Worm (Caenorhabditis elegans) whole organism, young adult: ENCODE data around the gene C54D10.9.

Experiments used
- B0019.2 ChIP-seq: fragments of 200-800 bp; sonication (Bioruptor generic); conservative IDR thresholded peaks from 2 replicates; pipeline ENCODE4 v1.3.6; 2022; ENCODE audit warnings: missing genetic modification reagents, missing genetic modification characterization, missing compliant biosample characterization
- D2030.7 ChIP-seq: fragments of 200-800 bp; sonication (Bioruptor generic); IDR thresholded peaks from 2 replicates; pipeline ENCODE4 v1.3.6; 2022; ENCODE audit warnings: missing genetic modification reagents, missing genetic modification characterization, missing compliant biosample characterization
- F23B12.7 ChIP-seq: sonication (generic microtip); optimal IDR thresholded peaks from 2 replicates; lab custom pipeline; 2017; ENCODE audit warnings: missing genetic modification characterization, mild to moderate bottlenecking, missing compliant biosample characterization, antibody characterized with exemption, moderate library complexity; ENCODE audit not compliant: insufficient read depth
- F39B2.1 ChIP-seq: fragments of 200-800 bp; sonication (Bioruptor generic); IDR thresholded peaks from 2 replicates; pipeline ENCODE4 v1.3.6; 2022; ENCODE audit warnings: missing genetic modification reagents, missing genetic modification characterization, missing compliant biosample characterization
- F49E8.2 ChIP-seq: sonication (generic microtip); optimal IDR thresholded peaks from 3 replicates; lab custom pipeline; 2017; ENCODE audit warnings: missing genetic modification characterization, mild to moderate bottlenecking, missing compliant biosample characterization, antibody characterized with exemption, moderate library complexity; ENCODE audit not compliant: insufficient read depth
- F52B5.7 ChIP-seq: sonication (generic microtip); optimal IDR thresholded peaks from 2 replicates; lab custom pipeline; 2016; ENCODE audit warnings: mild to moderate bottlenecking, missing genetic modification characterization, missing compliant biosample characterization
- T26A5.8 ChIP-seq: sonication (generic microtip); optimal IDR thresholded peaks from 2 replicates; lab custom pipeline; 2016; ENCODE audit warnings: missing genetic modification characterization, missing compliant biosample characterization
- aptf-3 ChIP-seq: fragments of 200-800 bp; sonication (Bioruptor generic); IDR thresholded peaks from 2 replicates; pipeline ENCODE4 v1.3.6; 2022; ENCODE audit warnings: missing genetic modification characterization, missing compliant biosample characterization
- atf-7 ChIP-seq: sonication (generic microtip); optimal IDR thresholded peaks from 2 replicates; lab custom pipeline; 2017; ENCODE audit warnings: mild to moderate bottlenecking, missing genetic modification characterization, missing compliant biosample characterization
- athp-1 ChIP-seq: sonication (generic microtip); optimal IDR thresholded peaks from 2 replicates; lab custom pipeline; 2017; ENCODE audit warnings: mild to moderate bottlenecking, missing genetic modification characterization, missing compliant biosample characterization
- attf-3 ChIP-seq: fragments of 200-800 bp; sonication (Bioruptor generic); conservative IDR thresholded peaks from 2 replicates; pipeline ENCODE4 v1.3.6; 2022; ENCODE audit warnings: missing genetic modification reagents, missing genetic modification characterization, missing compliant biosample characterization
- bed-2 ChIP-seq: fragments of 200-800 bp; sonication (Bioruptor generic); IDR thresholded peaks from 2 replicates; pipeline ENCODE4 v1.3.6; 2022; ENCODE audit warnings: missing genetic modification reagents, missing genetic modification characterization, missing compliant biosample characterization
- cebp-1 ChIP-seq, 2 experiments: fragments of 200-800 bp in 1 of 2; sonication (Bioruptor generic) in 1 of 2; sonication (generic microtip) in 1 of 2; IDR thresholded peaks in 1 of 2; optimal IDR thresholded peaks in 1 of 2; 2 replicates each; pipeline versions ENCODE4 v1.3.6 to Lab custom; 2017 to 2022; ENCODE audit warnings: missing compliant biosample characterization in 2 of 2, missing genetic modification characterization in 2 of 2, mild to moderate bottlenecking in 1 of 2, missing genetic modification reagents in 1 of 2, moderate library complexity in 1 of 2
- ceh-40 ChIP-seq: fragments of 200-800 bp; sonication (Bioruptor generic); IDR thresholded peaks from 2 replicates; pipeline ENCODE4 v1.3.6; 2022; ENCODE audit warnings: missing genetic modification characterization, missing compliant biosample characterization
- chd-7 ChIP-seq: sonication (generic microtip); optimal IDR thresholded peaks from 2 replicates; lab custom pipeline; 2016; ENCODE audit warnings: mild to moderate bottlenecking, missing genetic modification characterization, moderate library complexity, missing compliant biosample characterization
- dpl-1 ChIP-seq: fragments of 150-350 bp; optimal IDR thresholded peaks from 2 replicates; lab custom pipeline; 2014; ENCODE audit warnings: missing biosample characterization, missing genetic modification reagents, missing genetic modification characterization
- egl-18 ChIP-seq: fragments of 200-800 bp; sonication (Bioruptor generic); IDR thresholded peaks from 2 replicates; pipeline ENCODE4 v1.3.6; 2022; ENCODE audit warnings: missing genetic modification reagents, missing genetic modification characterization, missing compliant biosample characterization
- fkh-3 ChIP-seq: sonication (generic microtip); optimal IDR thresholded peaks from 2 replicates; lab custom pipeline; 2016; ENCODE audit warnings: mild to moderate bottlenecking, missing genetic modification characterization, missing compliant biosample characterization
- him-1 ChIP-seq: sonication (generic microtip); optimal IDR thresholded peaks from 2 replicates; lab custom pipeline; 2016; ENCODE audit warnings: missing genotype, missing genetic modification reagents, missing genetic modification characterization, missing compliant biosample characterization
- hlh-26 ChIP-seq: fragments of 200-800 bp; sonication (Bioruptor generic); conservative IDR thresholded peaks from 2 replicates; pipeline ENCODE4 v1.3.6; 2022; ENCODE audit warnings: missing genetic modification reagents, missing genetic modification characterization, missing compliant biosample characterization
- hmg-20 ChIP-seq: fragments of 200-800 bp; sonication (Bioruptor generic); IDR thresholded peaks from 2 replicates; pipeline ENCODE4 v1.3.6; 2022; ENCODE audit warnings: missing genetic modification reagents, missing genetic modification characterization, missing compliant biosample characterization
- hrde-1 ChIP-seq: sonication (generic microtip); optimal IDR thresholded peaks from 2 replicates; lab custom pipeline; 2016; ENCODE audit warnings: missing genetic modification characterization, mild to moderate bottlenecking, missing compliant biosample characterization, moderate library complexity, missing genotype, missing genetic modification reagents, borderline replicate concordance
- lag-1 ChIP-seq: fragments of 200-800 bp; sonication (Bioruptor generic); IDR thresholded peaks from 2 replicates; pipeline ENCODE4 v1.3.6; 2022; ENCODE audit warnings: missing genetic modification reagents, missing genetic modification characterization, missing compliant biosample characterization
- let-607 ChIP-seq, 2 experiments: fragments of 200-800 bp in 1 of 2; sonication (Bioruptor generic) in 1 of 2; sonication (generic microtip) in 1 of 2; optimal IDR thresholded peaks; 2 replicates each; lab custom pipeline; 2016 to 2018; ENCODE audit warnings: mild to moderate bottlenecking in 2 of 2, missing compliant biosample characterization in 2 of 2, missing genetic modification characterization in 2 of 2, moderate library complexity in 2 of 2, missing genotype in 1 of 2
- lin-26 ChIP-seq: fragments of 200-800 bp; sonication (Bioruptor generic); IDR thresholded peaks from 2 replicates; pipeline ENCODE4 v1.3.6; 2022; ENCODE audit warnings: missing genetic modification reagents, missing genetic modification characterization, missing compliant biosample characterization
- lir-1 ChIP-seq: fragments of 200-800 bp; sonication (Bioruptor generic); conservative IDR thresholded peaks from 2 replicates; pipeline ENCODE4 v1.3.6; 2022; ENCODE audit warnings: missing genetic modification reagents, missing genetic modification characterization, missing compliant biosample characterization
- madf-8 ChIP-seq: fragments of 200-800 bp; sonication (Bioruptor generic); conservative IDR thresholded peaks from 2 replicates; pipeline ENCODE4 v1.3.6; 2022; ENCODE audit warnings: missing genetic modification reagents, missing genetic modification characterization, missing compliant biosample characterization
- mcd-1 ChIP-seq: fragments of 200-800 bp; sonication (Bioruptor generic); IDR thresholded peaks from 2 replicates; pipeline ENCODE4 v1.3.6; 2022; ENCODE audit warnings: missing genetic modification reagents, missing genetic modification characterization, missing compliant biosample characterization
- nfya-2 ChIP-seq: fragments of 200-800 bp; sonication (Bioruptor generic); IDR thresholded peaks from 2 replicates; pipeline ENCODE4 v1.3.6; 2022; ENCODE audit warnings: missing genetic modification reagents, missing genetic modification characterization, missing compliant biosample characterization
- nhr-120 ChIP-seq: fragments of 200-800 bp; sonication (Bioruptor generic); IDR thresholded peaks from 2 replicates; pipeline ENCODE4 v1.3.6; 2022; ENCODE audit warnings: missing genetic modification characterization, missing compliant biosample characterization
- nhr-27 ChIP-seq: fragments of 200-800 bp; sonication (Bioruptor generic); optimal IDR thresholded peaks from 2 replicates; lab custom pipeline; 2018; ENCODE audit warnings: mild to moderate bottlenecking, missing genetic modification characterization, moderate library complexity, missing compliant biosample characterization
- nhr-80 ChIP-seq: sonication (generic microtip); optimal IDR thresholded peaks from 2 replicates; lab custom pipeline; 2016; ENCODE audit warnings: missing genetic modification characterization, missing compliant biosample characterization
- nhr-90 ChIP-seq: sonication (generic microtip); optimal IDR thresholded peaks from 2 replicates; lab custom pipeline; 2016; ENCODE audit warnings: missing genotype, mild to moderate bottlenecking, missing genetic modification characterization, missing compliant biosample characterization
- pbrm-1 ChIP-seq: fragments of 200-800 bp; sonication (Bioruptor generic); IDR thresholded peaks from 2 replicates; pipeline ENCODE4 v1.3.6; 2022; ENCODE audit warnings: missing genetic modification reagents, missing genetic modification characterization, missing compliant biosample characterization
- rec-8 ChIP-seq, 2 experiments: sonication (generic microtip); optimal IDR thresholded peaks; 2 replicates each; lab custom pipeline; 2016; ENCODE audit warnings: mild to moderate bottlenecking in 2 of 2, missing genetic modification characterization in 2 of 2, missing genetic modification reagents in 2 of 2, missing genotype in 2 of 2, missing biosample characterization in 1 of 2, missing compliant biosample characterization in 1 of 2, moderate library complexity in 1 of 2
- sea-2 ChIP-seq: fragments of 200-800 bp; sonication (Bioruptor generic); IDR thresholded peaks from 2 replicates; pipeline ENCODE4 v1.3.6; 2022; ENCODE audit warnings: missing genetic modification characterization, missing compliant biosample characterization
- snpc-1.3 ChIP-seq: sonication (generic microtip); optimal IDR thresholded peaks from 2 replicates; lab custom pipeline; 2017; ENCODE audit warnings: missing genetic modification characterization, mild to moderate bottlenecking, missing compliant biosample characterization, antibody characterized with exemption, moderate library complexity, missing genotype, missing genetic modification reagents; ENCODE audit not compliant: insufficient read depth
- snpc-3.4 ChIP-seq: sonication (generic microtip); optimal IDR thresholded peaks from 2 replicates; lab custom pipeline; 2017; ENCODE audit warnings: missing genetic modification characterization, mild to moderate bottlenecking, missing compliant biosample characterization, antibody characterized with exemption, moderate library complexity, missing genotype, missing genetic modification reagents
- tbx-9 ChIP-seq: sonication (generic microtip); optimal IDR thresholded peaks from 2 replicates; lab custom pipeline; 2016; ENCODE audit warnings: borderline replicate concordance, missing genetic modification characterization, inconsistent platforms, missing compliant biosample characterization
- tlf-1 ChIP-seq: fragments of 200-800 bp; sonication (Bioruptor generic); optimal IDR thresholded peaks from 2 replicates; lab custom pipeline; 2018; ENCODE audit warnings: mild to moderate bottlenecking, missing genetic modification characterization, missing compliant biosample characterization
- zfh-2 ChIP-seq: fragments of 200-800 bp; sonication (Bioruptor generic); conservative IDR thresholded peaks from 2 replicates; pipeline ENCODE4 v1.3.6; 2022; ENCODE audit warnings: missing genetic modification reagents, missing genetic modification characterization, missing compliant biosample characterization
- ztf-28 ChIP-seq: fragments of 200-800 bp; sonication (Bioruptor generic); IDR thresholded peaks from 2 replicates; pipeline ENCODE4 v1.3.6; 2022; ENCODE audit warnings: missing genetic modification reagents, missing genetic modification characterization, missing compliant biosample characterization
- ztf-3 ChIP-seq: fragments of 200-800 bp; sonication (Bioruptor generic); optimal IDR thresholded peaks from 2 replicates; lab custom pipeline; 2018; ENCODE audit warnings: mild to moderate bottlenecking, missing genetic modification characterization, missing compliant biosample characterization

The C54D10.9 gene

DNA sequence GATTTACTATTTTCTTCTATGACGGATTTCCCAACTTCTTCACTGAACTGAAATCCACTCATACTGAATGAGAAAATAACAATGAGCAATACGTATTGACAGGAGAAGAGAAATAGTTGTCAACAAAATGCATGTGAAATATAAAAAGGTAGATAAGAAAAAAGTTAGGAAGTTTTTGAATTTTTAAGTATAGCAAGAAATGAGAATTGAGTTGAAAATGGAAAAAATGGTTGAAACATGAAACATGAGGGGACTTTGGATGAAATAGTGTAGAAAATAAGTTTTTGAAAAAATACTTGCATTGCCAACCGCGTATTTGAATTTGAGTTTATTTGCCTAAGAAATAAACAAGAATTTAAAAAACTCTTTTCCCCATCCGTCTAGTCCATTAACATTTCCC is at the start of gene C54D10.9, which contains the start of gene pals-38:
C54D10.9 (plus strand) TSS at position 259 of the 400 bp plus-strand sequence.
pals-38 (minus strand) TSS at position 101 of the 400 bp plus-strand sequence.
- TF ChIP-seq fkh-3 (tag; lab: Kevin White, UChicago) (no peak), ztf-28 (no peak), ztf-3 (GFP tag; lab: Kevin White, UChicago) (no peak), rec-8 (tag; optimal IDR thresholded peaks at IDR 0.05; lab: Kevin White, UChicago) (no peak), bed-2 (GFP tag; lab: Robert Waterston, UW) (no peak), sea-2 (GFP tag; lab: Robert Waterston, UW) (no peak), zfh-2 (GFP tag; lab: Robert Waterston, UW) (no peak), cebp-1 (GFP tag; IDR thresholded peaks at IDR 0.05; lab: Robert Waterston, UW) (no peak), cebp-1 (tag; optimal IDR thresholded peaks at IDR 0.05; lab: Kevin White, UChicago) (no peak), tbx-9 (tag; lab: Kevin White, UChicago) (no peak), D2030.7 (GFP tag; lab: Robert Waterston, UW) (no peak), nhr-90 (tag; lab: Kevin White, UChicago) (no peak), chd-7 (tag; lab: Kevin White, UChicago) (no peak), nhr-120 (no peak), aptf-3 (no peak), athp-1 (tag; lab: Kevin White, UChicago) (no peak), nfya-2 (GFP tag; lab: Robert Waterston, UW) (no peak)

DNA sequence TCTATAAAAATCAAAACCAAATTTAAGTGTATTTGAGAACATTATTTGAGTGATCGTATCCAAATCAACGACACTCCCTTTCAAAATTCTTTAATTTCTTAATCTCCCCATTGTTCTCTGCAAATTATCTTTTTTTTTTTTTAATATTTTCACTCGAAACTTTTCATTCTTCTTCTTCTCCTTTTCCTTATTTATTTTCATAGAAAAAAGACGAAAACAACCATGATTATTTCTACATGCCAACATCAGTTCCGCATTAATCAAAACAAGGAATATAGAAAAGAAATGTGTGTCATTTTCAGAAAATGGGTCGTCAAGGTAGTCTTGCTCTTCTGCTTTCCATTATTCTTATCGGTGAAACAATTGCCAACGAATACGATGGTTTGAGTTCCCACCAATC is 49.4 kb upstream of the C54D10.9 start, which contains the start of gene K01D12.5:
K01D12.5 (plus strand) TSS at position 301 of the 400 bp plus-strand sequence.
- no peak for TF ChIP-seq athp-1 (tag; lab: Kevin White, UChicago)
- TF ChIP-seq let-607 (tag; optimal IDR thresholded peaks at IDR 0.05; lab: Kevin White, UChicago) = no peak
- TF ChIP-seq lag-1 (GFP tag; lab: Robert Waterston, UW) = no peak
- TF ChIP-seq hmg-20 (GFP tag; lab: Robert Waterston, UW) = no peak
- no peak for TF ChIP-seq hlh-26 (GFP tag; lab: Robert Waterston, UW)
- TF ChIP-seq ztf-28 = no peak
- no peak for TF ChIP-seq him-1 (tag; lab: Kevin White, UChicago)
- no peak for TF ChIP-seq nhr-27
- TF ChIP-seq F52B5.7 (tag; lab: Kevin White, UChicago) = no peak
- no peak for TF ChIP-seq D2030.7 (GFP tag; lab: Robert Waterston, UW)
- no peak for TF ChIP-seq mcd-1 (GFP tag; lab: Robert Waterston, UW)
- no peak for TF ChIP-seq F39B2.1 (GFP tag; lab: Robert Waterston, UW)
- no peak for TF ChIP-seq T26A5.8 (tag; lab: Kevin White, UChicago)
- TF ChIP-seq madf-8 (GFP tag; lab: Robert Waterston, UW) = no peak

DNA sequence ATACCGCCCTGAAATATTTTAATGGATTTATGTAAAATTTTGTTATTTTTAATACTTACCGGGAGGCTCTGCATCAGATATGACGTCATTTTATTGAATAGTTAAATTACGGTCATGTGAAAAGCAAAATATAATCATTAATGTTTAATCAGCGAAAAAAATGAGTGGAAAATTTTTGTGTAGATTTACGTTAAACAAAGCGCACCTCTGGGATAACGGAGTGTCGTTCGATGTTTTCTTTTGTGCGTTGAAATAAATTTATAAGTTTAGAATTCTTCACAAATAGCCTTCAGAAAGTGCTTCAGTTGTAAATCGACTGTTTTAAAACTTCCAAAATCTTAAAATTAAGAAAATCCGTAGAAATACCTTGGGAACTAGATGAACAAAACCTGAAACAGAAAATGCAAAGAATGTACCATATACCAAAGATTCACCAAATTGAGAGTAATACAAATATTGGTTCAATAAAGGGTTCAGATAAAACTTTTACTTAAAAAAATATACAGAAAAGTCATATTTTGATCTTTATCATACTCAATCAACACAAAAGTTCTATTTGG is 46.2 kb upstream of the C54D10.9 start, which contains the start of the genes K01D12.20 and miga-1:
K01D12.20 (minus strand) TSS at position 138 of the 560 bp plus-strand sequence.
miga-1 (minus strand) TSS at position 183 of the 560 bp plus-strand sequence.
- no peak for TF ChIP-seq nhr-27
- TF ChIP-seq nhr-120 = no peak
- TF ChIP-seq atf-7 (tag; lab: Kevin White, UChicago) = peak; percentile 33
- no peak for TF ChIP-seq lin-26 (GFP tag; lab: Robert Waterston, UW)
- no peak for TF ChIP-seq pbrm-1 (GFP tag; lab: Robert Waterston, UW)
- no peak for TF ChIP-seq dpl-1 (GFP tag; lab: Kevin White, UChicago)
- TF ChIP-seq B0019.2 = no peak
- no peak for TF ChIP-seq hrde-1 (tag; lab: Kevin White, UChicago)
- no peak for TF ChIP-seq snpc-3.4 (tag; lab: Kevin White, UChicago)
- TF ChIP-seq attf-3 (GFP tag; lab: Robert Waterston, UW) = peak; percentile 96
- TF ChIP-seq snpc-1.3 (tag; lab: Kevin White, UChicago) = no peak
- TF ChIP-seq nhr-80 (tag; lab: Kevin White, UChicago) = peak; percentile 18
- no peak for TF ChIP-seq D2030.7 (GFP tag; lab: Robert Waterston, UW)
- TF ChIP-seq F49E8.2 = no peak
- TF ChIP-seq tlf-1 (GFP tag; lab: Kevin White, UChicago) = no peak
- no peak for TF ChIP-seq ceh-40
- TF ChIP-seq egl-18 (GFP tag; lab: Robert Waterston, UW) = no peak
- TF ChIP-seq lir-1 (GFP tag; lab: Robert Waterston, UW) = no peak
- peak; percentile 4 for TF ChIP-seq F23B12.7
